Worm (Caenorhabditis elegans) whole organism, early embryonic: ENCODE measurements around the gene vgln-1.

Experiments
- B0310.2 ChIP-seq: sonication (generic microtip); optimal IDR thresholded peaks from 2 replicates; lab custom pipeline; 2016; ENCODE audit warnings: mild to moderate bottlenecking, missing genetic modification characterization, missing compliant biosample characterization
- F13C5.2 ChIP-seq: sonication (generic microtip); optimal IDR thresholded peaks from 2 replicates; lab custom pipeline; 2017; ENCODE audit warnings: mild to moderate bottlenecking, missing genetic modification characterization, inconsistent platforms, missing compliant biosample characterization
- aly-1 ChIP-seq: sonication (generic microtip); optimal IDR thresholded peaks from 2 replicates; lab custom pipeline; 2016; ENCODE audit warnings: missing genetic modification characterization, missing compliant biosample characterization
- ama-1 ChIP-seq: fragments of 150-350 bp; optimal IDR thresholded peaks from 2 replicates; lab custom pipeline; 2014
- ceh-13 ChIP-seq: fragments of 200-800 bp; sonication (Bioruptor generic); optimal IDR thresholded peaks from 2 replicates; lab custom pipeline; 2018; ENCODE audit warnings: mild to moderate bottlenecking, missing genetic modification characterization, missing compliant biosample characterization
- ceh-36 ChIP-seq: sonication (generic microtip); optimal IDR thresholded peaks from 2 replicates; lab custom pipeline; 2016; ENCODE audit warnings: missing genetic modification characterization, inconsistent platforms, missing compliant biosample characterization
- ets-7 ChIP-seq: sonication (generic microtip); optimal IDR thresholded peaks from 2 replicates; lab custom pipeline; 2016; ENCODE audit warnings: missing genotype, missing genetic modification characterization, missing compliant biosample characterization
- flt-1 ChIP-seq: fragments of 200-800 bp; sonication (Bioruptor generic); IDR thresholded peaks from 2 replicates; pipeline ENCODE4 v1.3.6; 2022; ENCODE audit warnings: missing genetic modification characterization, missing compliant biosample characterization
- hmbx-1 ChIP-seq: sonication (generic microtip); optimal IDR thresholded peaks from 2 replicates; lab custom pipeline; 2016; ENCODE audit warnings: mild to moderate bottlenecking, missing genetic modification characterization, missing compliant biosample characterization
- hmg-4 ChIP-seq: fragments of 200-800 bp; sonication (Bioruptor generic); optimal IDR thresholded peaks from 2 replicates; lab custom pipeline; 2018; ENCODE audit warnings: mild to moderate bottlenecking, missing genetic modification characterization, missing compliant biosample characterization
- hnd-1 ChIP-seq: sonication (generic microtip); optimal IDR thresholded peaks from 2 replicates; lab custom pipeline; 2016; ENCODE audit warnings: missing genetic modification characterization, missing compliant biosample characterization
- pes-1 ChIP-seq: fragments of 200-800 bp; sonication (Bioruptor generic); IDR thresholded peaks from 2 replicates; pipeline ENCODE4 v1.3.6; 2022; ENCODE audit warnings: missing genetic modification reagents, missing genetic modification characterization, missing compliant biosample characterization
- scrt-1 ChIP-seq: fragments of 200-800 bp; sonication (Bioruptor generic); IDR thresholded peaks from 2 replicates; pipeline ENCODE4 v1.3.6; 2022; ENCODE audit warnings: missing genetic modification characterization, missing compliant biosample characterization
- sea-1 ChIP-seq: fragments of 200-800 bp; sonication (Bioruptor generic); conservative IDR thresholded peaks from 2 replicates; pipeline ENCODE4 v1.3.6; 2022; ENCODE audit warnings: missing genetic modification characterization, missing compliant biosample characterization
- tbx-11 ChIP-seq: fragments of 200-800 bp; sonication (Bioruptor generic); IDR thresholded peaks from 2 replicates; pipeline ENCODE4 v1.3.6; 2022; ENCODE audit warnings: missing genetic modification characterization, missing compliant biosample characterization
- tbx-37 ChIP-seq: fragments of 200-800 bp; sonication (Bioruptor generic); conservative IDR thresholded peaks from 2 replicates; pipeline ENCODE4 v1.3.6; 2022; ENCODE audit warnings: missing genetic modification reagents, missing genetic modification characterization, missing compliant biosample characterization
- tra-4 ChIP-seq: sonication (generic microtip); optimal IDR thresholded peaks from 2 replicates; lab custom pipeline; 2017; ENCODE audit warnings: missing genetic modification characterization, missing compliant biosample characterization

vgln-1 gene

DNA sequence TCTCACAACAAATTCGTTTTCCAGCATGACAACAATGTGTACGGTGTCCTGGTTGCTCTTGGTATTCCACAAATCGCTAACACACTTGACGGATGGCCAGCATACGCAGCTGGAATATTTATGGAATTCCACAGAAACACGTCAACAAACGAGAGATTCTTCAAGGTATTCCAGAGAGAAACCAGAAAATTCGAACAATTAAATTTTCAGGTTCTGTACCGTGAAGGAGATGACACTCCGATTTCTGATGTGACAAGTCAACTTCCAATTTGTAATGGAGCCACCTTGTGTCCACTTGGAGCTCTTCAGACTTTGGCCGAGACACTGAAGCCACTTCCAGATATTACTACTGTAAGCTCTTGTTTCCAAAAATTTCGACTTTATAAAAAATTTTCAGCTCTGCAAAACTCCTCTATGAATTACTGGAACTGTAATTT lies 43.1 kb upstream of the vgln-1 start:
- TF ChIP-seq tbx-11 (no peak), tra-4 (tag; lab: Kevin White, UChicago) (no peak), hmg-4 (GFP tag; lab: Kevin White, UChicago) (no peak), ceh-13 (GFP tag; lab: Kevin White, UChicago) (no peak)

DNA sequence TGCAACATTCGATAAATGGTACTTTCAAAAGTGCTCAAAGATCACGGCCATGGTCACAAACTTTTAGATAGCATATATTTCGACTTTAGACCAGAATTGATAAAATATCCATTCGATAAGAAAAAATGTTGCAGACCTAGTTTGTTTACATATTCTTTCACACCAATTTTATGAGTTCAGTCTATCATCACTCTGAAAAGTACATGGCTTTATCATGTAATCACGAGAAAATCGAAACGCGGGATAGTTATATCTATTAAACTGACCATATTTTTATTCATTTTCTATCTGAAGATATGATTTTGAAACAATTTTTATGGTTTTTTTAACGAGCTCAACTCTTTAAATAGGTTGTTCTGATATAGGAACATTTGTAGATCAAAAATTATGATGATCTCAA lies 40.6 kb upstream of the vgln-1 start, which contains the start of gene pho-11:
Gene pho-11 (plus strand): TSS at position 374 of the 400 bp plus-strand sequence.
- no peak for TF ChIP-seq sea-1
- no peak for TF ChIP-seq flt-1 (GFP tag; lab: Robert Waterston, UW)
- no peak for TF ChIP-seq F13C5.2 (tag; lab: Kevin White, UChicago)
- no peak for TF ChIP-seq ama-1 (lab: Kevin White, UChicago)
- no peak for TF ChIP-seq scrt-1 (GFP tag; lab: Robert Waterston, UW)
- TF ChIP-seq tbx-37 (GFP tag; lab: Robert Waterston, UW), result no peak
- no peak for TF ChIP-seq ets-7 (tag; lab: Kevin White, UChicago)
- TF ChIP-seq tbx-11, result no peak
- TF ChIP-seq ceh-13 (GFP tag; lab: Kevin White, UChicago), result no peak
- no peak for TF ChIP-seq pes-1 (GFP tag; lab: Robert Waterston, UW)
- no peak for TF ChIP-seq B0310.2 (tag; lab: Kevin White, UChicago)
- no peak for TF ChIP-seq aly-1
- TF ChIP-seq tra-4 (tag; lab: Kevin White, UChicago), result no peak
- no peak for TF ChIP-seq ceh-36 (tag; lab: Kevin White, UChicago)
- no peak for TF ChIP-seq hnd-1 (tag; lab: Kevin White, UChicago)
- no peak for TF ChIP-seq hmbx-1 (tag; lab: Kevin White, UChicago)
- TF ChIP-seq hmg-4 (GFP tag; lab: Kevin White, UChicago), result no peak

DNA sequence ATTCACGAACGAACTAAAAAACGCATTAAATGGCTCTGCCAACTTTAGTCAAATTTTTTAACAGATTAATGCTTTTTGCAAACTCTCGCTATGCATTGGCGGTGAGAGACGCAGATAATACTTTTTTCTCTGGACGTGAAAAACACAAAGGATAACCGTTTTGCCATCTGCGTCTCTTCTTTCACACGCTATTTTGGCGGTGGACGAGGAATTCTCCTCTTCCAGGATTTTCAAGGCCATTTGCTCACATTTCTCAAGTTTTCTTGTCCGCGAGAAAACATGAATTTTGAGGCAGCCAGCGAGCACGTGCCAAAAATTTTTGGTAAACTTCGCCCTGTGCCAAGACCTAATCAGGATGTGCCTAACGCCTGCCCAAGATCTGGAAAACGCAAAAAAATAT lies 40.1 kb upstream of the vgln-1 start:
- TF ChIP-seq hmbx-1 (tag; lab: Kevin White, UChicago) (no peak), ama-1 (lab: Kevin White, UChicago) (peak; percentile 21), F13C5.2 (tag; lab: Kevin White, UChicago) (peak; percentile 22), tra-4 (tag; lab: Kevin White, UChicago) (no peak), sea-1 (no peak)

DNA sequence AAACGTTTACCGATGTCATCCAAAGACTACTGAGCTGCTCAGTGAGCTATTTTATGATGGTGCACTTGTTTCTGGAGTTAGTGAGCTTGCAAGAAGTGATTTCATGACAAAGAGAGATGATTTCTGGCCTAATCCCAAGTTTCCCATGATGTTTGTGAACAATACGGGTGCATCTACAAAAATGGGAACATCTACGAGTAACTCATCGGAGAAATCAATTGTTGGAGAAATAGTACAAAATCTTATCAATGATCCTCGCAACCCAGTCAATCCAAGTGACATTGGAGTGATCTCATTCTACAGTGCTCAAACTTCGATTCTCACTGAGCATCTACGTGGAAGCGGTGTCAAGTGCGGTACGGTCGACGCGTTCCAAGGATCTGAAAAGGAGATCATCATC lies 37.6 kb upstream of the vgln-1 start:
- TF ChIP-seq hnd-1 (tag; lab: Kevin White, UChicago) (no peak), F13C5.2 (tag; lab: Kevin White, UChicago) (no peak), pes-1 (GFP tag; lab: Robert Waterston, UW) (no peak), tra-4 (tag; lab: Kevin White, UChicago) (no peak), aly-1 (no peak), sea-1 (no peak), flt-1 (GFP tag; lab: Robert Waterston, UW) (no peak), ets-7 (tag; lab: Kevin White, UChicago) (no peak), tbx-37 (GFP tag; lab: Robert Waterston, UW) (no peak)

DNA sequence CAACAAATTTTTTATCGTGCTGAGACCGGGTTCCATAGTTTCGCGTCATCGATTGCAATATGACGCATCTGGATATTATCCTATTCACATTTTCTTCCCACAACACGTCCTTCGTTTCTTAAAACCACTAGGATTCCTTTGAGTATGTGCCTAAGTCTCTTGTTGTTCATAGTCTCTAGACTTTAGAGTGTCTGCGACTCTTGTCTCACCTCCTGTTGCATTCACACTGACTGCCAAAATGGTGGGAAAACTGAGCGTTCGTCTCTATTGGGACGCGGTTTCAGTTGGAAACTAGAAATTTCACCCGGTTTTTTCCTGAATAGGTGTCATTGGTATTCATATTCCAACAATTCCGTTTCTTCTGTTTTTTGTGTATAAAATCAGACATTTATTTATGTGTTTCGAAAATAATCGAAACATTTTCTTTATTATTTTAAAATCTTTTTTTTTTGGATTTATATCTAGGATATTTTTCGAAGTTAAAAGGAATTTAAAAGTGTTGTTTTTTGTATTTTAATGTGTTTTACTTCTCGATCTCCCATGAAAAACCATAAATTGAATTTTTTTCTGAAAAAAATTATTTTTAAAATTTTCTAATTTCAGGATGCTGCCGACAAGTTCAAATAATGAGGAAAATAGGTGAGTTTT lies 30.9 kb upstream of the vgln-1 start, which contains the start of gene C05C10.2:
Gene C05C10.2 (plus strand): TSS at position 598 of the 648 bp plus-strand sequence.
- TF ChIP-seq F13C5.2 (tag; lab: Kevin White, UChicago) (no peak), ceh-13 (GFP tag; lab: Kevin White, UChicago) (no peak), scrt-1 (GFP tag; lab: Robert Waterston, UW) (no peak), ets-7 (tag; lab: Kevin White, UChicago) (no peak), pes-1 (GFP tag; lab: Robert Waterston, UW) (no peak), B0310.2 (tag; lab: Kevin White, UChicago) (no peak), tra-4 (tag; lab: Kevin White, UChicago) (no peak), tbx-37 (GFP tag; lab: Robert Waterston, UW) (no peak), flt-1 (GFP tag; lab: Robert Waterston, UW) (no peak), tbx-11 (no peak), sea-1 (no peak), ceh-36 (tag; lab: Kevin White, UChicago) (no peak), aly-1 (no peak), hmg-4 (GFP tag; lab: Kevin White, UChicago) (no peak)

DNA sequence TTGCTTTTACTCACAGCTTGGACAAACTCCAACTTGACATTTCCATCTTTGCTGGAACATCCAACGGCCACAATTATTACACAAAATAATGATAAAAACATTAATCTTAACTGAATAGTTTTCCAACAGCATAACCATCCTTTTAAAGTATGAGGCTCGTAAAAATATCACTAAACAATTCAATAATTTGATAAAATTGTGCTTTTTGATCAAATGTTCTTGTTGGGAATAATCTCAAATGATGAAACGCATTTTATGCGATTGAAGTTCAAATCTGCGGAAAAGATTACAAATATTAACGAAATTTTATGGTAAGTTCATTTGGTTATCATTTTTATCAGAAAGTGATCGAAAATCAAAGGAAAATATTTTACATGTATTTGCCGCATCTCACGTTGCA lies 29.6 kb upstream of the vgln-1 start, which contains the start of gene pho-10:
Gene pho-10 (minus strand): TSS at position 101 of the 400 bp plus-strand sequence.
- TF ChIP-seq ceh-36 (tag; lab: Kevin White, UChicago), result no peak
- no peak for TF ChIP-seq hmbx-1 (tag; lab: Kevin White, UChicago)
- no peak for TF ChIP-seq scrt-1 (GFP tag; lab: Robert Waterston, UW)

DNA sequence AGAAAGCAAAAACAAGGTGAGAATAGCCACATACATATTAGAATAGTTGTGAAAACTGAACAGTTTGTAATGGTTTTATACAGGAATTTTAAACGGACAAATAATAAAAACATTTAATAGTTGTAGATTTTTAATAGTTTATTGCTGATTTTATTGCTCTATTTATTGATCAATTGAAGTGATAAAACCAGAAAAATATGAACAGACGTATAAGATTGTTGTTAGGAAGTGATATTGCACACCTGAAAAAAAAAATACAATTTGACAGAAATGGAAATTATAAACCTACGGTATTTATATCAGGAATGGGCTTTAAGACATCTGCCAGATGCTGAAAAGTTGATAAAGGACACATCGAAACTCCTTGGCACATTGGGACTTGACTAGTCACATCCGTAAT lies 27.0 kb upstream of the vgln-1 start, which contains the start of gene C05C10.8:
Gene C05C10.8 (minus strand): TSS at position 101 of the 400 bp plus-strand sequence.
- TF ChIP-seq tbx-11, result no peak
- no peak for TF ChIP-seq ets-7 (tag; lab: Kevin White, UChicago)
- TF ChIP-seq ceh-36 (tag; lab: Kevin White, UChicago), result no peak
- no peak for TF ChIP-seq B0310.2 (tag; lab: Kevin White, UChicago)
- TF ChIP-seq scrt-1 (GFP tag; lab: Robert Waterston, UW), result no peak
- TF ChIP-seq hnd-1 (tag; lab: Kevin White, UChicago), result no peak
- no peak for TF ChIP-seq F13C5.2 (tag; lab: Kevin White, UChicago)
- TF ChIP-seq hmg-4 (GFP tag; lab: Kevin White, UChicago), result no peak
- no peak for TF ChIP-seq ceh-13 (GFP tag; lab: Kevin White, UChicago)
- no peak for TF ChIP-seq sea-1
- no peak for TF ChIP-seq tra-4 (tag; lab: Kevin White, UChicago)
- no peak for TF ChIP-seq ama-1 (lab: Kevin White, UChicago)
- TF ChIP-seq tbx-37 (GFP tag; lab: Robert Waterston, UW), result no peak
- no peak for TF ChIP-seq flt-1 (GFP tag; lab: Robert Waterston, UW)
- no peak for TF ChIP-seq hmbx-1 (tag; lab: Kevin White, UChicago)
- no peak for TF ChIP-seq pes-1 (GFP tag; lab: Robert Waterston, UW)
- TF ChIP-seq aly-1, result no peak
